Fruit fly (Drosophila melanogaster) Kc167 (cell line): ENCODE measurements around the gene CG6845.

Source experiments
- Myc ChIP-seq: fragments of >200 bp; optimal IDR thresholded peaks from 2 replicates; lab custom pipeline; 2017; ENCODE audit warnings: missing external identifiers
- h ChIP-seq: fragments of >200 bp; optimal IDR thresholded peaks from 3 replicates; lab custom pipeline; 2018; ENCODE audit warnings: missing external identifiers
- psq ChIP-seq: fragments of >200 bp; optimal IDR thresholded peaks from 2 replicates; lab custom pipeline; 2017; ENCODE audit warnings: missing external identifiers
- ttk ChIP-seq: sonication (Bioruptor generic); optimal IDR thresholded peaks from 2 replicates; lab custom pipeline; 2017; ENCODE audit warnings: missing external identifiers

dm6 chr3L:179490-180261 lies 33.4 kb downstream of the CG6845 start, which contains the start of gene CG13875:
- TF ChIP-seq psq (no peak), ttk (lab: Kevin White, UChicago) (no peak), Myc (lab: Kevin White, UChicago) (no peak), h (lab: Kevin White, UChicago) (no peak)
